Worm (Caenorhabditis elegans): ENCODE results near the gene M70.3.
A peak's percentile ranks its signal among the peaks of the same experiment; 100 is the strongest.
"Not testable (repeated sequence)": the region's sequence is repeated elsewhere in the genome, so short reads cannot be mapped to it uniquely, and the experiment has no call there.

M70.3 gene

ce11 chrIV:2217260-2217659 lies 25.0 kb downstream of the M70.3 start:
- TF ChIP-seq unc-39 (tag; optimal IDR thresholded peaks at IDR 0.05) = no peak
- TF ChIP-seq nfya-1 (tag; optimal IDR thresholded peaks at IDR 0.05; ENCODE audit: insufficient read depth) = peak; percentile 36
- TF ChIP-seq ceh-16 (tag; optimal IDR thresholded peaks at IDR 0.05) = no peak
- TF ChIP-seq snpc-4 (tag; optimal IDR thresholded peaks at IDR 0.05) = no peak
- TF ChIP-seq ceh-28 (tag; optimal IDR thresholded peaks at IDR 0.05) = no peak
- TF ChIP-seq nhr-11 (tag; optimal IDR thresholded peaks at IDR 0.05) = no peak
- no peak for TF ChIP-seq ztf-4 (tag; optimal IDR thresholded peaks at IDR 0.05)
- no peak for TF ChIP-seq fkh-10 (GFP tag; optimal IDR thresholded peaks at IDR 0.05)
- no peak for TF ChIP-seq zag-1 (tag; optimal IDR thresholded peaks at IDR 0.05)
- peak; percentile 82 for TF ChIP-seq lin-39 (tag; optimal IDR thresholded peaks at IDR 0.05)
- TF ChIP-seq daf-12 (tag; optimal IDR thresholded peaks at IDR 0.05) = no peak
- no peak for TF ChIP-seq elt-3 (tag; optimal IDR thresholded peaks at IDR 0.05)
- TF ChIP-seq pha-4 (tag; optimal IDR thresholded peaks at IDR 0.05) = peak; percentile 61
- no peak for TF ChIP-seq aly-2 (tag; optimal IDR thresholded peaks at IDR 0.05)

- not testable (repeated sequence) for TF ChIP-seq ceh-9, elt-1, ceh-28 (tag; optimal IDR thresholded peaks at IDR 0.05)
Observed at ce11 chrIV:2216756-2217155, 25.5 kb downstream of the M70.3 start, which contains the start of gene T04C4.3. T04C4.3 (minus strand) TSS chrIV:2216856.

ce11 chrIV:2198741-2199140 lies 43.5 kb downstream of the M70.3 start, which contains the start of gene Y71G10AR.4:
Y71G10AR.4 (plus strand) TSS chrIV:2199041.
- no peak for TF ChIP-seq pqm-1 (tag; optimal IDR thresholded peaks at IDR 0.05)
- TF ChIP-seq elt-3 (tag; optimal IDR thresholded peaks at IDR 0.05) = no peak
- no peak for TF ChIP-seq sea-2 (GFP tag; optimal IDR thresholded peaks at IDR 0.05)
- no peak for TF ChIP-seq nhr-23 (tag; optimal IDR thresholded peaks at IDR 0.05)
- TF ChIP-seq ceh-82 (tag; optimal IDR thresholded peaks at IDR 0.05) = no peak
- TF ChIP-seq unc-62 (GFP tag; optimal IDR thresholded peaks at IDR 0.05) = no peak
- TF ChIP-seq egl-27 (tag; optimal IDR thresholded peaks at IDR 0.05) = no peak
- no peak for TF ChIP-seq pha-4 (tag; optimal IDR thresholded peaks at IDR 0.05)
- no peak for TF ChIP-seq ztf-4 (tag; optimal IDR thresholded peaks at IDR 0.05)
- TF ChIP-seq mdl-1 (tag; optimal IDR thresholded peaks at IDR 0.05) = no peak
- TF ChIP-seq nhr-67 (tag; optimal IDR thresholded peaks at IDR 0.05) = no peak
- no peak for TF ChIP-seq lsy-12 (tag; optimal IDR thresholded peaks at IDR 0.05)
- TF ChIP-seq ztf-11 (tag; optimal IDR thresholded peaks at IDR 0.05) = no peak
- no peak for TF ChIP-seq nhr-76 (tag; optimal IDR thresholded peaks at IDR 0.05)
- no peak for TF ChIP-seq egl-5 (tag; optimal IDR thresholded peaks at IDR 0.05)
- TF ChIP-seq unc-39 (tag; optimal IDR thresholded peaks at IDR 0.05) = no peak

- TF ChIP-seq nhr-237 (tag; optimal IDR thresholded peaks at IDR 0.05) (no peak), nhr-77 (tag; optimal IDR thresholded peaks at IDR 0.05) (no peak), hmg-11 (tag; optimal IDR thresholded peaks at IDR 0.05) (no peak), ztf-4 (tag; optimal IDR thresholded peaks at IDR 0.05) (no peak), skn-1 (tag; optimal IDR thresholded peaks at IDR 0.05) (no peak), lin-15B (tag; optimal IDR thresholded peaks at IDR 0.05) (no peak), ZK546.5 (tag; optimal IDR thresholded peaks at IDR 0.05) (no peak), fkh-10 (GFP tag; optimal IDR thresholded peaks at IDR 0.05) (no peak), nhr-28 (tag; optimal IDR thresholded peaks at IDR 0.05) (no peak), nhr-43 (tag; optimal IDR thresholded peaks at IDR 0.05; ENCODE audit: poor library complexity, severe bottlenecking) (no peak), zag-1 (tag; optimal IDR thresholded peaks at IDR 0.05) (no peak), fos-1 (tag; optimal IDR thresholded peaks at IDR 0.05) (no peak), elt-1 (tag; optimal IDR thresholded peaks at IDR 0.05) (no peak)
Observed at ce11 chrIV:2195598-2195997, 46.7 kb downstream of the M70.3 start.

ce11 chrIV:2193558-2193957 lies 48.7 kb downstream of the M70.3 start:
- TF ChIP-seq egl-27 (tag; optimal IDR thresholded peaks at IDR 0.05) (no peak), nfya-1 (tag; optimal IDR thresholded peaks at IDR 0.05; ENCODE audit: insufficient read depth) (peak; percentile 8)

All from whole organism, L3 larva.